Fruit fly (Drosophila melanogaster): ENCODE measurements around the gene Ir68a.

Ir68a gene

DNA sequence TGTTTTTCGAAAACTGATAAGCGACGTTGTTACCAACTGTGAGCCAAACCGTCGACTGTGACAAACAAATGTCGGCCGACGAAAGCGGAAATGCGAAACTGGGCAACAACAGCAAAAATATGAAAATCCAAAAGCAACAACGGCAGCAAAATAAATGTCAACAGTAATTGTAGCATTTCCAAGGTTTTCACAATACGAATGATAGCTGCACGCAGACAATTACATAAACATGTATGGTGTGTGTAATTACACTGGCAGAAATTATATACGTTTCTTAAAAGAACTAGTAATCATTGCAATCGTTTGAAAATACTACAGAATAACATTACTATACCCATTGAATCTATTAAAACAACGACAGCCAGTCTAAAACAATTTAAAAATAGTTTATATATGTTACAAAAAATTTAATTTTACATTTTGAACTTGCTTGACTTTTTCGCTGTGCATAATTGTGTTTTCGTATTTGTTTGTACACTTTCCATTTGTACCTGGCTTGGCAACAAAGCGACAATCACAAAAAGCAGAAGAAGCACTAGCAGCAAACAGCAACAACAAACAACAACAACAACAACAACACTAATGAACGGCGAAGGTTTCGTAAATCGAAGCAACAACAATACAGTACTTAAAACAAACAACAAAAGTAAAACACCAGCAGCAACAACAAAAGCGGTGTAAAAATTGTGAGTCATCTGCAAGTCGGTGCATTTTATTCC, 24.9 kb upstream of the Ir68a start (continued):
- TF ChIP-seq Meics (GFP tag; optimal IDR thresholded peaks at IDR 0.05) (peak; percentile 39), Doc2 (GFP tag; IDR thresholded peaks at IDR 0.05) (no peak; the same call in 1 of the 2 replicates), bbx (GFP tag; IDR thresholded peaks at IDR 0.05; ENCODE audit: partially characterized antibody) (no peak), CG8944 (GFP tag; optimal IDR thresholded peaks at IDR 0.05) (peak; percentile 3), pzg (GFP tag; optimal IDR thresholded peaks at IDR 0.05) (no peak), al (GFP tag; IDR thresholded peaks at IDR 0.05) (peak; percentile 70), gsb (GFP tag; IDR thresholded peaks at IDR 0.05) (peak; percentile 69), D19B (GFP tag; optimal IDR thresholded peaks at IDR 0.05) (no peak), CG14667 (GFP tag; IDR thresholded peaks at IDR 0.05) (peak; percentile 70), D (optimal IDR thresholded peaks at IDR 0.05) (no peak), D (GFP tag; optimal IDR thresholded peaks at IDR 0.05) (no peak), ara (GFP tag; IDR thresholded peaks at IDR 0.05) (peak; percentile 87), croc (GFP tag; conservative IDR thresholded peaks at IDR 0.05) (peak; percentile 55), CG5245 (GFP tag; optimal IDR thresholded peaks at IDR 0.05) (peak; percentile 22), CG12744 (GFP tag; optimal IDR thresholded peaks at IDR 0.05) (no peak), ken (GFP tag; IDR thresholded peaks at IDR 0.05) (peak; percentile 54; the same call in 1 of the 3 replicates), lmd (GFP tag; IDR thresholded peaks at IDR 0.05) (peak; percentile 77), CG13775 (GFP tag; optimal IDR thresholded peaks at IDR 0.05) (peak; percentile 24), seq (GFP tag; IDR thresholded peaks at IDR 0.05) (peak; percentile 15), CG31365 (tag; optimal IDR thresholded peaks at IDR 0.05) (no peak), tgo (GFP tag; IDR thresholded peaks at IDR 0.05) (peak; percentile 87), CG34422 (GFP tag; IDR thresholded peaks at IDR 0.05) (peak; percentile 36), CG2116 (GFP tag; optimal IDR thresholded peaks at IDR 0.05) (peak; percentile 45), Dp (GFP tag; optimal IDR thresholded peaks at IDR 0.05) (no peak), CHES-1-like (GFP tag; optimal IDR thresholded peaks at IDR 0.05) (no peak), sc (optimal IDR thresholded peaks at IDR 0.05) (no peak), sc (GFP tag; optimal IDR thresholded peaks at IDR 0.05) (peak; percentile 8), odd (GFP tag; optimal IDR thresholded peaks at IDR 0.05) (no peak), peb (GFP tag; IDR thresholded peaks at IDR 0.05) (peak; percentile 72), rib (GFP tag; IDR thresholded peaks at IDR 0.05) (no peak), fu2 (GFP tag; optimal IDR thresholded peaks at IDR 0.05) (no peak), CG13894 (tag; optimal IDR thresholded peaks at IDR 0.05) (no peak), CG7357 (GFP tag; IDR thresholded peaks at IDR 0.05) (peak; percentile 68), CG4707 (GFP tag; optimal IDR thresholded peaks at IDR 0.05) (no peak), Lim3 (GFP tag; IDR thresholded peaks at IDR 0.05) (no peak), Hand (GFP tag; optimal IDR thresholded peaks at IDR 0.05) (no peak), CG16779 (GFP tag; IDR thresholded peaks at IDR 0.05) (no peak), cato (GFP tag; optimal IDR thresholded peaks at IDR 0.05; ENCODE audit: borderline replicate concordance) (peak; percentile 7), stwl (tag; optimal IDR thresholded peaks at IDR 0.05) (no peak), sug (tag; optimal IDR thresholded peaks at IDR 0.05) (no peak), vfl (GFP tag; optimal IDR thresholded peaks at IDR 0.05) (no peak), Gug (GFP tag; IDR thresholded peaks at IDR 0.05) (0 out of 4 replicates have a peak, but pooled peaks have one; percentile 25), danr (GFP tag; IDR thresholded peaks at IDR 0.05) (peak; percentile 68; the same call in 1 of the 2 replicates), grn (GFP tag; optimal IDR thresholded peaks at IDR 0.05) (no peak), CG1792 (GFP tag; optimal IDR thresholded peaks at IDR 0.05) (no peak), kah (GFP tag; optimal IDR thresholded peaks at IDR 0.05) (no peak), Bgb (GFP tag; IDR thresholded peaks at IDR 0.05; ENCODE audit: partially characterized antibody) (no peak), bab2 (GFP tag; optimal IDR thresholded peaks at IDR 0.05) (no peak), CG13624 (GFP tag; optimal IDR thresholded peaks at IDR 0.05) (no peak), CG11093 (GFP tag; IDR thresholded peaks at IDR 0.05) (no peak), CG32767 (GFP tag; IDR thresholded peaks at IDR 0.05) (peak; percentile 37; the same call in 1 of the 2 replicates)

Data from whole organism, embryonic.